Fruit fly (Drosophila melanogaster) whole organism, pupa: Measurements from ENCODE around the gene CG12268.

Experiments used
- CG10348 ChIP-seq: fragments of 200-800 bp; sonication (Bioruptor generic); IDR thresholded peaks from 2 replicates; pipeline ENCODE4 v1.3.6; 2022; ENCODE audit warnings: missing biosample characterization, missing genetic modification characterization
- CG12605 ChIP-seq: fragments of 200-800 bp; sonication (Bioruptor generic); IDR thresholded peaks from 2 replicates; pipeline ENCODE4 v1.3.6; 2022; ENCODE audit warnings: missing biosample characterization, missing genetic modification characterization
- CG13204 ChIP-seq: fragments of 200-800 bp; sonication (Bioruptor generic); optimal IDR thresholded peaks from 2 replicates; lab custom pipeline; 2018; ENCODE audit warnings: missing biosample characterization, mild to moderate bottlenecking, missing genetic modification characterization, moderate library complexity
- CG14655 ChIP-seq: fragments of 200-800 bp; sonication (Bioruptor generic); optimal IDR thresholded peaks from 3 replicates; lab custom pipeline; 2017; ENCODE audit warnings: mild to moderate bottlenecking, missing biosample characterization, missing genetic modification reagents, missing genetic modification characterization
- CG15710 ChIP-seq: fragments of 200-800 bp; sonication (Bioruptor generic); optimal IDR thresholded peaks from 2 replicates; lab custom pipeline; 2018; ENCODE audit warnings: missing biosample characterization, mild to moderate bottlenecking, missing genetic modification characterization, moderate library complexity
- CG17806 ChIP-seq: fragments of 200-800 bp; sonication (Bioruptor generic); optimal IDR thresholded peaks from 2 replicates; lab custom pipeline; 2018; ENCODE audit warnings: missing biosample characterization, mild to moderate bottlenecking, missing genetic modification characterization, moderate library complexity
- CG32121 ChIP-seq: fragments of 200-800 bp; sonication (Bioruptor generic); IDR thresholded peaks from 2 replicates; pipeline ENCODE4 v1.3.6; 2022; ENCODE audit warnings: missing biosample characterization, missing genetic modification characterization
- CG34367 ChIP-seq: fragments of 200-800 bp; sonication (Bioruptor generic); optimal IDR thresholded peaks from 2 replicates; lab custom pipeline; 2018; ENCODE audit warnings: missing biosample characterization, mild to moderate bottlenecking, missing genetic modification characterization
- CG4496 ChIP-seq: fragments of 200-800 bp; sonication (Bioruptor generic); IDR thresholded peaks from 3 replicates; pipeline ENCODE4 v1.3.6; 2022; ENCODE audit warnings: missing biosample characterization, missing genetic modification characterization
- CG8159 ChIP-seq: fragments of 200-800 bp; sonication (Bioruptor generic); optimal IDR thresholded peaks from 3 replicates; lab custom pipeline; 2018; ENCODE audit warnings: missing biosample characterization, mild to moderate bottlenecking, missing genetic modification characterization, moderate library complexity
- CG8301 ChIP-seq: fragments of 200-800 bp; sonication (Bioruptor generic); optimal IDR thresholded peaks from 2 replicates; lab custom pipeline; 2018; ENCODE audit warnings: missing biosample characterization, mild to moderate bottlenecking, missing genetic modification characterization
- CG9948 ChIP-seq: fragments of 200-800 bp; sonication (Bioruptor generic); optimal IDR thresholded peaks from 2 replicates; lab custom pipeline; 2018; ENCODE audit warnings: missing biosample characterization, mild to moderate bottlenecking, missing genetic modification characterization, moderate library complexity
- D1 ChIP-seq: fragments of 200-800 bp; sonication (Bioruptor generic); optimal IDR thresholded peaks from 2 replicates; lab custom pipeline; 2018; ENCODE audit warnings: missing biosample characterization, mild to moderate bottlenecking, missing genetic modification characterization, moderate library complexity
- EcR ChIP-seq: fragments of 200-800 bp; sonication (Bioruptor generic); optimal IDR thresholded peaks from 3 replicates; lab custom pipeline; 2019; ENCODE audit warnings: missing biosample characterization, missing genetic modification characterization, mild to moderate bottlenecking, moderate library complexity, missing genetic modification reagents
- Ets98B ChIP-seq: fragments of 200-800 bp; sonication (Bioruptor generic); IDR thresholded peaks from 2 replicates; pipeline ENCODE4 v1.3.6; 2022; ENCODE audit warnings: missing biosample characterization, missing genetic modification characterization
- Pif1A ChIP-seq: fragments of 200-800 bp; sonication (Bioruptor generic); optimal IDR thresholded peaks from 3 replicates; lab custom pipeline; 2016; ENCODE audit warnings: missing biosample characterization, missing genetic modification characterization
- Pif1B ChIP-seq: fragments of 200-800 bp; sonication (Bioruptor generic); optimal IDR thresholded peaks from 3 replicates; lab custom pipeline; 2016; ENCODE audit warnings: missing biosample characterization, missing genetic modification characterization
- Snoo ChIP-seq: fragments of 200-800 bp; sonication (Bioruptor generic); optimal IDR thresholded peaks from 3 replicates; lab custom pipeline; 2017; ENCODE audit warnings: missing biosample characterization, mild to moderate bottlenecking, missing genetic modification characterization, inconsistent platforms
- fd96Ca ChIP-seq: fragments of 200-800 bp; sonication (Bioruptor generic); IDR thresholded peaks from 3 replicates; pipeline ENCODE4 v1.3.6; 2022; ENCODE audit warnings: missing biosample characterization, missing genetic modification characterization
- gl ChIP-seq: fragments of 200-800 bp; sonication (Bioruptor generic); optimal IDR thresholded peaks from 2 replicates; lab custom pipeline; 2018; ENCODE audit warnings: missing biosample characterization, mild to moderate bottlenecking, missing genetic modification characterization
- rn ChIP-seq: fragments of 200-800 bp; sonication (Bioruptor generic); IDR thresholded peaks from 2 replicates; pipeline ENCODE4 v1.3.6; 2022; ENCODE audit warnings: missing biosample characterization, missing genetic modification characterization

Gene CG12268

dm6 chr3R:23914415-23915041, 33.7 kb downstream of the CG12268 start:
- TF ChIP-seq Pif1A (GFP tag; lab: Kevin White, UChicago) (no peak), Ets98B (GFP tag; lab: Robert Waterston, UW) (no peak), CG17806 (no peak), CG9948 (tag; lab: Kevin White, UChicago) (no peak), CG15710 (tag; lab: Kevin White, UChicago) (no peak), CG14655 (GFP tag; lab: Kevin White, UChicago) (no peak), CG32121 (no peak), EcR (GFP tag; lab: Kevin White, UChicago) (no peak), CG34367 (no peak), rn (GFP tag; lab: Robert Waterston, UW) (no peak), fd96Ca (GFP tag; lab: Robert Waterston, UW) (no peak), CG10348 (no peak)

- no peak for TF ChIP-seq gl (tag; lab: Kevin White, UChicago)
- no peak for TF ChIP-seq CG17806
- TF ChIP-seq EcR (GFP tag; lab: Kevin White, UChicago), result peak; percentile 36
- TF ChIP-seq CG13204 (GFP tag; lab: Kevin White, UChicago), result peak; percentile 45
- no peak for TF ChIP-seq CG15710 (tag; lab: Kevin White, UChicago)
- no peak for TF ChIP-seq CG34367
- TF ChIP-seq Snoo (tag; lab: Kevin White, UChicago), result no peak
- no peak for TF ChIP-seq Pif1A (GFP tag; lab: Kevin White, UChicago)
- TF ChIP-seq CG8159 (tag; lab: Kevin White, UChicago), result no peak
Measured at dm6 chr3R:23912349-23912748, 35.9 kb downstream of the CG12268 start.

dm6 chr3R:23911073-23911690, 37.0 kb downstream of the CG12268 start:
- peak; percentile 77 for TF ChIP-seq EcR (GFP tag; lab: Kevin White, UChicago)
- TF ChIP-seq CG17806, result no peak

dm6 chr3R:23910260-23910887, 37.9 kb downstream of the CG12268 start:
- TF ChIP-seq Ets98B (GFP tag; lab: Robert Waterston, UW) (peak; percentile 58), rn (GFP tag; lab: Robert Waterston, UW) (no peak), CG8301 (tag; lab: Kevin White, UChicago) (peak; percentile 11), Pif1A (GFP tag; lab: Kevin White, UChicago) (peak; percentile 11), CG17806 (no peak), CG9948 (tag; lab: Kevin White, UChicago) (no peak), CG4496 (GFP tag; lab: Robert Waterston, UW) (peak; percentile 51; the same call in 2 of the 3 replicates), CG14655 (GFP tag; lab: Kevin White, UChicago) (peak; percentile 27)

- TF ChIP-seq CG17806 (peak; percentile 74), Pif1A (GFP tag; lab: Kevin White, UChicago) (peak; percentile 82), CG13204 (GFP tag; lab: Kevin White, UChicago) (peak; percentile 68), D1 (tag; lab: Kevin White, UChicago) (no peak), Ets98B (GFP tag; lab: Robert Waterston, UW) (no peak), Snoo (tag; lab: Kevin White, UChicago) (peak; percentile 76), EcR (GFP tag; lab: Kevin White, UChicago) (peak; percentile 78), CG10348 (no peak), CG15710 (tag; lab: Kevin White, UChicago) (peak; percentile 86), CG8301 (tag; lab: Kevin White, UChicago) (no peak), CG14655 (GFP tag; lab: Kevin White, UChicago) (no peak), fd96Ca (GFP tag; lab: Robert Waterston, UW) (no peak), CG9948 (tag; lab: Kevin White, UChicago) (peak; percentile 69), CG12605 (GFP tag; lab: Robert Waterston, UW) (no peak), rn (GFP tag; lab: Robert Waterston, UW) (no peak), CG34367 (peak; percentile 67), CG32121 (no peak), CG8159 (tag; lab: Kevin White, UChicago) (peak; percentile 86), CG4496 (GFP tag; lab: Robert Waterston, UW) (no peak), Pif1B (peak; percentile 63), gl (tag; lab: Kevin White, UChicago) (peak; percentile 32)
- TF ChIP-seq, all 21 proteins: peak for 11
Measured at dm6 chr3R:23909347-23909862, 38.8 kb downstream of the CG12268 start.

dm6 chr3R:23903425-23903824, 44.8 kb downstream of the CG12268 start:
- TF ChIP-seq CG8159 (tag; lab: Kevin White, UChicago) (peak; percentile 70), CG4496 (GFP tag; lab: Robert Waterston, UW) (no peak)
